Fruit fly (Drosophila melanogaster) whole organism, embryonic: ENCODE results near the gene SPoCk.
A peak's percentile ranks its signal among the peaks of the same experiment; 100 is the strongest.

ENCODE experiments used
- Atf3 ChIP-seq: fragments of 200-800 bp; sonication (Bioruptor generic); optimal IDR thresholded peaks from 3 replicates; lab custom pipeline; 2016; ENCODE audit warnings: missing biosample characterization, missing genetic modification characterization
- Awh ChIP-seq: fragments of 200-800 bp; sonication (Bioruptor generic); IDR thresholded peaks from 2 replicates; pipeline ENCODE4, ENCODE4 v1.3.6; 2022; ENCODE audit warnings: missing biosample characterization, missing genetic modification characterization
- BtbVII ChIP-seq: fragments of 200-800 bp; sonication (Bioruptor generic); optimal IDR thresholded peaks from 3 replicates; lab custom pipeline; 2017; ENCODE audit warnings: missing biosample characterization, mild to moderate bottlenecking, missing genetic modification characterization
- CG10462 ChIP-seq: fragments of 200-800 bp; sonication (Bioruptor generic); optimal IDR thresholded peaks from 2 replicates; lab custom pipeline; 2016; ENCODE audit warnings: missing biosample characterization, missing genetic modification characterization
- CG10979 ChIP-seq: fragments of 200-800 bp; sonication (Bioruptor generic); optimal IDR thresholded peaks from 2 replicates; lab custom pipeline; 2018; ENCODE audit warnings: missing biosample characterization, mild to moderate bottlenecking, missing genetic modification characterization, moderate library complexity
- CG11093 ChIP-seq: fragments of 200-800 bp; sonication (Bioruptor generic); IDR thresholded peaks from 3 replicates; pipeline ENCODE4 v1.3.6; 2022; ENCODE audit warnings: missing biosample characterization, missing genetic modification characterization
- CG11456 ChIP-seq: fragments of 200-800 bp; sonication (Bioruptor generic); IDR thresholded peaks from 3 replicates; pipeline ENCODE4 v1.3.6; 2022; ENCODE audit warnings: missing biosample characterization, missing genetic modification characterization
- CG14014 ChIP-seq: fragments of 200-800 bp; sonication (Bioruptor generic); IDR thresholded peaks from 2 replicates; pipeline ENCODE4 v1.3.6; 2022; ENCODE audit warnings: missing biosample characterization, missing genetic modification characterization
- CG16863 ChIP-seq: fragments of 200-800 bp; sonication (Bioruptor generic); optimal IDR thresholded peaks from 3 replicates; lab custom pipeline; 2016; ENCODE audit warnings: missing biosample characterization, missing genetic modification characterization
- CG17385 ChIP-seq: fragments of 200-800 bp; sonication (Bioruptor generic); optimal IDR thresholded peaks from 3 replicates; lab custom pipeline; 2018; ENCODE audit warnings: missing biosample characterization, mild to moderate bottlenecking, missing genetic modification characterization
- CG30020 ChIP-seq: fragments of 200-800 bp; optimal IDR thresholded peaks from 2 replicates; lab custom pipeline; 2019; ENCODE audit warnings: missing biosample characterization, mild to moderate bottlenecking, missing genetic modification characterization, moderate library complexity
- CG3065 ChIP-seq: fragments of 200-800 bp; sonication (Bioruptor generic); optimal IDR thresholded peaks from 2 replicates; lab custom pipeline; 2016; ENCODE audit warnings: missing biosample characterization, missing genetic modification characterization
- CG3163 ChIP-seq: fragments of 200-800 bp; sonication (Bioruptor generic); optimal IDR thresholded peaks from 3 replicates; lab custom pipeline; 2016; ENCODE audit warnings: missing biosample characterization, missing genetic modification characterization
- CG3407 ChIP-seq: fragments of 200-800 bp; sonication (Bioruptor generic); optimal IDR thresholded peaks from 2 replicates; lab custom pipeline; 2018; ENCODE audit warnings: missing biosample characterization, mild to moderate bottlenecking, missing genetic modification characterization
- CG5180 ChIP-seq: fragments of 200-800 bp; sonication (Bioruptor generic); optimal IDR thresholded peaks from 3 replicates; lab custom pipeline; 2017; ENCODE audit warnings: missing biosample characterization, missing genetic modification characterization, mild to moderate bottlenecking, moderate library complexity, missing genetic modification reagents
- CG6272 ChIP-seq: fragments of 200-800 bp; sonication (Bioruptor generic); IDR thresholded peaks from 2 replicates; pipeline ENCODE4 v1.3.6; 2022; ENCODE audit warnings: missing biosample characterization, missing genetic modification characterization
- CG6813 ChIP-seq: fragments of 200-800 bp; sonication (Bioruptor generic); optimal IDR thresholded peaks from 2 replicates; lab custom pipeline; 2017; ENCODE audit warnings: missing biosample characterization, missing genetic modification characterization, mild to moderate bottlenecking, moderate library complexity, missing genetic modification reagents
- CG8765 ChIP-seq: fragments of 200-800 bp; sonication (Bioruptor generic); IDR thresholded peaks from 2 replicates; pipeline ENCODE4 v1.3.6; 2022; ENCODE audit warnings: missing biosample characterization, missing genetic modification characterization
- Dp ChIP-seq: fragments of 200-800 bp; sonication (Bioruptor generic); optimal IDR thresholded peaks from 2 replicates; lab custom pipeline; 2018; ENCODE audit warnings: missing biosample characterization, mild to moderate bottlenecking, missing genetic modification characterization, moderate library complexity
- HLHmδ ChIP-seq: fragments of 200-800 bp; sonication (Bioruptor generic); optimal IDR thresholded peaks from 2 replicates; lab custom pipeline; 2018; ENCODE audit warnings: missing biosample characterization, mild to moderate bottlenecking, missing genetic modification characterization, moderate library complexity
- Hand ChIP-seq: fragments of 200-800 bp; sonication (Bioruptor generic); optimal IDR thresholded peaks from 2 replicates; lab custom pipeline; 2017; ENCODE audit warnings: mild to moderate bottlenecking, missing biosample characterization, missing genetic modification reagents, missing genetic modification characterization
- Mad ChIP-seq: fragments of 200-800 bp; sonication (Bioruptor generic); optimal IDR thresholded peaks from 2 replicates; lab custom pipeline; 2016; ENCODE audit warnings: missing biosample characterization, missing genetic modification characterization
- Poxn ChIP-seq: fragments of 200-800 bp; sonication (Bioruptor generic); IDR thresholded peaks from 2 replicates; pipeline ENCODE4 v1.3.6; 2022; ENCODE audit warnings: missing biosample characterization, missing genetic modification characterization
- Six4 ChIP-seq: fragments of 200-800 bp; sonication (Bioruptor generic); optimal IDR thresholded peaks from 2 replicates; lab custom pipeline; 2016; ENCODE audit warnings: missing biosample characterization, missing genetic modification characterization
- Usf ChIP-seq: fragments of 200-800 bp; sonication (Bioruptor generic); optimal IDR thresholded peaks from 2 replicates; lab custom pipeline; 2017; ENCODE audit warnings: missing genotype, missing biosample characterization, missing genetic modification characterization
- abd-A ChIP-seq: fragments of 200-800 bp; sonication (Bioruptor generic); optimal IDR thresholded peaks from 3 replicates; lab custom pipeline; 2019; ENCODE audit warnings: missing biosample characterization, mild to moderate bottlenecking, missing genetic modification characterization, moderate library complexity
- bbx ChIP-seq: fragments of 200-800 bp; sonication (Bioruptor generic); IDR thresholded peaks from 2 replicates; pipeline ENCODE4 v1.3.6; 2022; ENCODE audit warnings: missing biosample characterization, missing genetic modification characterization; ENCODE audit not compliant: partially characterized antibody
- bcd ChIP-seq: fragments of 200-800 bp; sonication (Bioruptor generic); optimal IDR thresholded peaks from 2 replicates; lab custom pipeline; 2017; ENCODE audit warnings: missing biosample characterization, mild to moderate bottlenecking, missing genetic modification characterization
- caup ChIP-seq: fragments of 200-800 bp; sonication (Bioruptor generic); optimal IDR thresholded peaks from 3 replicates; lab custom pipeline; 2017; ENCODE audit warnings: missing biosample characterization, mild to moderate bottlenecking, missing genetic modification characterization, moderate library complexity; ENCODE audit not compliant: severe bottlenecking
- cg ChIP-seq: fragments of 200-800 bp; sonication (Bioruptor generic); optimal IDR thresholded peaks from 3 replicates; lab custom pipeline; 2019; ENCODE audit warnings: missing biosample characterization, mild to moderate bottlenecking, missing genetic modification characterization, moderate library complexity
- dati ChIP-seq: fragments of 200-800 bp; sonication (Bioruptor generic); IDR thresholded peaks from 2 replicates; pipeline ENCODE4 v1.3.6; 2022; ENCODE audit warnings: missing biosample characterization, missing genetic modification characterization
- dimm ChIP-seq: fragments of 200-800 bp; sonication (Bioruptor generic); IDR thresholded peaks from 2 replicates; pipeline ENCODE4 v1.3.6; 2022; ENCODE audit warnings: missing biosample characterization, missing genetic modification characterization
- dmrt99B ChIP-seq: fragments of 200-800 bp; sonication (Bioruptor generic); optimal IDR thresholded peaks from 2 replicates; lab custom pipeline; 2018; ENCODE audit warnings: missing biosample characterization, mild to moderate bottlenecking, missing genetic modification characterization, moderate library complexity
- en ChIP-seq: fragments of 200-800 bp; sonication (Bioruptor generic); optimal IDR thresholded peaks from 2 replicates; lab custom pipeline; 2016; ENCODE audit warnings: missing biosample characterization, missing genetic modification characterization
- fd3F ChIP-seq: fragments of 200-800 bp; sonication (Bioruptor generic); optimal IDR thresholded peaks from 2 replicates; lab custom pipeline; 2018; ENCODE audit warnings: missing biosample characterization, mild to moderate bottlenecking, missing genetic modification characterization, moderate library complexity
- fd96Cb ChIP-seq: fragments of 200-800 bp; sonication (Bioruptor generic); optimal IDR thresholded peaks from 2 replicates; lab custom pipeline; 2018; ENCODE audit warnings: missing biosample characterization, mild to moderate bottlenecking, missing genetic modification characterization, moderate library complexity
- hth ChIP-seq: fragments of >200 bp; optimal IDR thresholded peaks from 2 replicates; lab custom pipeline; 2017; ENCODE audit warnings: inconsistent platforms
- jigr1 ChIP-seq: fragments of 200-800 bp; sonication (Bioruptor generic); IDR thresholded peaks from 3 replicates; pipeline ENCODE4 v1.3.6; 2022; ENCODE audit warnings: missing biosample characterization, missing genetic modification characterization
- luna ChIP-seq: fragments of 200-800 bp; sonication (Bioruptor generic); optimal IDR thresholded peaks from 2 replicates; lab custom pipeline; 2016; ENCODE audit warnings: missing biosample characterization, missing genetic modification characterization
- mirr ChIP-seq: fragments of 200-800 bp; sonication (Bioruptor generic); optimal IDR thresholded peaks from 3 replicates; lab custom pipeline; 2018; ENCODE audit warnings: missing biosample characterization, mild to moderate bottlenecking, missing genetic modification characterization
- nerfin-2 ChIP-seq: fragments of 200-800 bp; sonication (Bioruptor generic); IDR thresholded peaks from 2 replicates; pipeline ENCODE4 v1.3.6; 2022; ENCODE audit warnings: missing biosample characterization, missing genetic modification characterization; ENCODE audit not compliant: partially characterized antibody
- oc ChIP-seq: fragments of 200-800 bp; sonication (Bioruptor generic); optimal IDR thresholded peaks from 2 replicates; lab custom pipeline; 2018; ENCODE audit warnings: missing biosample characterization, mild to moderate bottlenecking, missing genetic modification characterization, moderate library complexity
- otp ChIP-seq: fragments of 200-800 bp; sonication (Bioruptor generic); IDR thresholded peaks from 3 replicates; pipeline ENCODE4, ENCODE4 v1.3.6; 2022; ENCODE audit warnings: missing biosample characterization, missing genetic modification characterization
- ranshi ChIP-seq: fragments of 200-800 bp; sonication (Bioruptor generic); IDR thresholded peaks from 2 replicates; pipeline ENCODE4 v1.3.6; 2022; ENCODE audit warnings: missing biosample characterization, missing genetic modification characterization
- sens ChIP-seq: fragments of 200-800 bp; sonication (Bioruptor generic); peaks from one replicate; lab custom pipeline; 2016; ENCODE audit warnings: missing biosample characterization, missing genetic modification characterization
- sens-2 ChIP-seq: fragments of 200-800 bp; sonication (Bioruptor generic); IDR thresholded peaks from 2 replicates; pipeline ENCODE4 v1.3.6; 2022; ENCODE audit warnings: missing biosample characterization, missing genetic modification characterization
- so ChIP-seq: fragments of 200-800 bp; sonication (Bioruptor generic); IDR thresholded peaks from 3 replicates; pipeline ENCODE4 v1.3.6; 2022; ENCODE audit warnings: missing biosample characterization, missing genetic modification characterization
- stwl ChIP-seq: fragments of 200-800 bp; sonication (Bioruptor generic); optimal IDR thresholded peaks from 3 replicates; lab custom pipeline; 2018; ENCODE audit warnings: missing biosample characterization, mild to moderate bottlenecking, missing genetic modification characterization, moderate library complexity
- tap ChIP-seq: fragments of 200-800 bp; optimal IDR thresholded peaks from 3 replicates; lab custom pipeline; 2019; ENCODE audit warnings: missing biosample characterization, mild to moderate bottlenecking, missing genetic modification characterization, moderate library complexity
- wor ChIP-seq: fragments of 200-800 bp; sonication (Bioruptor generic); IDR thresholded peaks from 2 replicates; pipeline ENCODE4 v1.3.6; 2022; ENCODE audit warnings: missing biosample characterization, missing genetic modification characterization

Gene SPoCk

dm6 chr3L:22835144-22835964 lies 86.1 kb downstream of the SPoCk start, which contains the start of gene jim (continued):
- 0 out of 3 replicates have a peak, but pooled peaks have one; percentile 14 for TF ChIP-seq CG11456
- no peak; the same call in 1 of the 2 replicates for TF ChIP-seq bbx (GFP tag; lab: Robert Waterston, UW)
- TF ChIP-seq CG6272 (GFP tag; lab: Robert Waterston, UW), result no peak
- TF ChIP-seq en (GFP tag; lab: Kevin White, UChicago), result no peak
- TF ChIP-seq tap (tag; lab: Kevin White, UChicago), result no peak
- TF ChIP-seq Poxn, result no peak
- TF ChIP-seq Awh, result no peak
- TF ChIP-seq CG6813, result peak; percentile 39
- TF ChIP-seq caup (GFP tag; lab: Kevin White, UChicago), result peak; percentile 44
- no peak for TF ChIP-seq CG10979 (tag; lab: Kevin White, UChicago)
- peak; percentile 25 for TF ChIP-seq BtbVII
- TF ChIP-seq CG17385 (GFP tag; lab: Kevin White, UChicago), result peak; percentile 6
- TF ChIP-seq dmrt99B (tag; lab: Kevin White, UChicago), result no peak
- no peak for TF ChIP-seq Six4
- peak; percentile 49 for TF ChIP-seq CG3407 (GFP tag; lab: Kevin White, UChicago)
- TF ChIP-seq otp (GFP tag; lab: Robert Waterston, UW), result no peak
- no peak for TF ChIP-seq fd96Cb (tag; lab: Kevin White, UChicago)
- TF ChIP-seq CG5180 (GFP tag; lab: Kevin White, UChicago), result no peak
- TF ChIP-seq abd-A (tag; lab: Kevin White, UChicago), result peak; percentile 83
- TF ChIP-seq sens, result no peak
- no peak for TF ChIP-seq CG11093
- no peak for TF ChIP-seq jigr1
- no peak for TF ChIP-seq CG8765 (GFP tag; lab: Robert Waterston, UW)
- peak; percentile 49 for TF ChIP-seq mirr
- TF ChIP-seq CG30020 (tag; lab: Kevin White, UChicago), result no peak
- no peak for TF ChIP-seq CG14014 (GFP tag; lab: Robert Waterston, UW)
- peak; percentile 24; the same call in 1 of the 3 replicates for TF ChIP-seq so
- TF ChIP-seq wor (GFP tag; lab: Robert Waterston, UW), result no peak
- no peak; the same call in 1 of the 2 replicates for TF ChIP-seq ranshi (GFP tag; lab: Robert Waterston, UW)
- TF ChIP-seq Atf3 (GFP tag; lab: Kevin White, UChicago), result no peak
- TF ChIP-seq CG16863 (GFP tag; lab: Kevin White, UChicago), result no peak
- TF ChIP-seq CG3065 (GFP tag; lab: Kevin White, UChicago), result no peak
- TF ChIP-seq CG10462 (GFP tag; lab: Kevin White, UChicago), result no peak
- TF ChIP-seq Usf, result no peak
- TF ChIP-seq Dp, result no peak
- TF ChIP-seq CG3163 (GFP tag; lab: Kevin White, UChicago), result peak; percentile 27
- TF ChIP-seq HLHmδ (GFP tag; lab: Kevin White, UChicago), result no peak
- peak; percentile 65 for TF ChIP-seq Hand (GFP tag; lab: Kevin White, UChicago)
- no peak for TF ChIP-seq sens-2 (GFP tag; lab: Robert Waterston, UW)
- TF ChIP-seq nerfin-2 (GFP tag; lab: Robert Waterston, UW), result no peak
- peak; percentile 88 for TF ChIP-seq cg (GFP tag; lab: Kevin White, UChicago)
- TF ChIP-seq fd3F, result no peak
- no peak for TF ChIP-seq dati (GFP tag; lab: Robert Waterston, UW)
- TF ChIP-seq stwl, result no peak
- TF ChIP-seq dimm, result no peak
- TF ChIP-seq oc (tag; lab: Kevin White, UChicago), result no peak
- no peak for TF ChIP-seq luna
- peak; percentile 11 for TF ChIP-seq bcd
- no peak for TF ChIP-seq hth (lab: Kevin White, UChicago)
- no peak for TF ChIP-seq Mad
